Fruit fly (Drosophila melanogaster) whole organism, prepupa: ENCODE measurements around the gene CG13315.

ENCODE experiments used
- CG10631 ChIP-seq: fragments of 200-800 bp; sonication (Bioruptor generic); optimal IDR thresholded peaks from 2 replicates; lab custom pipeline; 2016; ENCODE audit warnings: missing biosample characterization, missing genetic modification characterization
- CG10669 ChIP-seq: fragments of 200-800 bp; sonication (Bioruptor generic); optimal IDR thresholded peaks from 3 replicates; lab custom pipeline; 2018; ENCODE audit warnings: missing biosample characterization, mild to moderate bottlenecking, missing genetic modification characterization, moderate library complexity
- CG11762 ChIP-seq: fragments of 200-800 bp; sonication (Bioruptor generic); optimal IDR thresholded peaks from 3 replicates; lab custom pipeline; 2016; ENCODE audit warnings: missing biosample characterization, missing genetic modification characterization; ENCODE audit not compliant: insufficient read depth
- CG15336 ChIP-seq: fragments of 200-800 bp; sonication (Bioruptor generic); IDR thresholded peaks from 2 replicates; pipeline ENCODE4 v1.3.6; 2022; ENCODE audit warnings: missing biosample characterization, missing genetic modification characterization
- CG16779 ChIP-seq: fragments of 200-800 bp; sonication (Bioruptor generic); optimal IDR thresholded peaks from 3 replicates; lab custom pipeline; 2017; ENCODE audit warnings: missing biosample characterization, mild to moderate bottlenecking, missing genetic modification characterization
- CG3032 ChIP-seq: fragments of 200-800 bp; optimal IDR thresholded peaks from 2 replicates; lab custom pipeline; 2019; ENCODE audit warnings: missing biosample characterization, mild to moderate bottlenecking, missing genetic modification characterization, moderate library complexity
- CG31627 ChIP-seq: fragments of 200-800 bp; sonication (Bioruptor generic); optimal IDR thresholded peaks from 3 replicates; lab custom pipeline; 2016; ENCODE audit warnings: missing biosample characterization, missing genetic modification characterization
- CG32006 ChIP-seq: fragments of 200-800 bp; sonication (Bioruptor generic); optimal IDR thresholded peaks from 3 replicates; lab custom pipeline; 2017; ENCODE audit warnings: missing biosample characterization, mild to moderate bottlenecking, missing genetic modification characterization
- CG34406 ChIP-seq: fragments of 200-800 bp; sonication (Bioruptor generic); optimal IDR thresholded peaks from 3 replicates; lab custom pipeline; 2016; ENCODE audit warnings: missing biosample characterization, missing genetic modification characterization
- CG3919 ChIP-seq: fragments of 200-800 bp; sonication (Bioruptor generic); optimal IDR thresholded peaks from 3 replicates; lab custom pipeline; 2016; ENCODE audit warnings: missing biosample characterization, missing genetic modification characterization
- CG6163 ChIP-seq: fragments of 200-800 bp; sonication (Bioruptor generic); IDR thresholded peaks from 3 replicates; pipeline ENCODE4 v1.3.6; 2022; ENCODE audit warnings: missing biosample characterization, missing genetic modification characterization
- CG6792 ChIP-seq: fragments of 200-800 bp; sonication (Bioruptor generic); optimal IDR thresholded peaks from 3 replicates; lab custom pipeline; 2016; ENCODE audit warnings: missing biosample characterization, missing genetic modification characterization
- CG6808 ChIP-seq: fragments of 200-800 bp; sonication (Bioruptor generic); optimal IDR thresholded peaks from 3 replicates; lab custom pipeline; 2017; ENCODE audit warnings: missing biosample characterization, missing genetic modification characterization, mild to moderate bottlenecking, moderate library complexity, missing genetic modification reagents
- CG6854 ChIP-seq: fragments of 200-800 bp; sonication (Bioruptor generic); optimal IDR thresholded peaks from 2 replicates; lab custom pipeline; 2017; ENCODE audit warnings: missing biosample characterization, mild to moderate bottlenecking, missing genetic modification characterization
- CG7368 ChIP-seq: fragments of 200-800 bp; sonication (Bioruptor generic); optimal IDR thresholded peaks from 3 replicates; lab custom pipeline; 2016; ENCODE audit warnings: missing biosample characterization, missing genetic modification characterization
- CG8119 ChIP-seq: fragments of 200-800 bp; sonication (Bioruptor generic); IDR thresholded peaks from 3 replicates; pipeline ENCODE4 v1.3.6; 2022; ENCODE audit warnings: missing biosample characterization, missing genetic modification characterization
- CG8632 ChIP-seq: fragments of 200-800 bp; sonication (Bioruptor generic); optimal IDR thresholded peaks from 3 replicates; lab custom pipeline; 2016; ENCODE audit warnings: missing biosample characterization, missing genetic modification characterization
- CG9139 ChIP-seq: fragments of 200-800 bp; sonication (Bioruptor generic); optimal IDR thresholded peaks from 3 replicates; lab custom pipeline; 2017; ENCODE audit warnings: missing biosample characterization, mild to moderate bottlenecking, missing genetic modification characterization
- Eip75B ChIP-seq: fragments of 200-800 bp; sonication (Bioruptor generic); optimal IDR thresholded peaks from 3 replicates; lab custom pipeline; 2016; ENCODE audit warnings: missing biosample characterization, missing genetic modification characterization
- Eip78C ChIP-seq: fragments of 200-800 bp; sonication (Bioruptor generic); peaks from one replicate; lab custom pipeline; 2016; ENCODE audit warnings: missing biosample characterization, missing genetic modification characterization
- Ets96B ChIP-seq: fragments of 200-800 bp; optimal IDR thresholded peaks from 2 replicates; lab custom pipeline; 2019; ENCODE audit warnings: missing biosample characterization, mild to moderate bottlenecking, missing genetic modification characterization, moderate library complexity
- Hr39 ChIP-seq: fragments of 200-800 bp; sonication (Bioruptor generic); optimal IDR thresholded peaks from 2 replicates; lab custom pipeline; 2016; ENCODE audit warnings: missing biosample characterization, missing genetic modification characterization
- Hr4 ChIP-seq: fragments of 200-800 bp; sonication (Bioruptor generic); optimal IDR thresholded peaks from 3 replicates; lab custom pipeline; 2016; ENCODE audit warnings: missing biosample characterization, missing genetic modification characterization
- Smox ChIP-seq: fragments of 200-800 bp; sonication (Bioruptor generic); optimal IDR thresholded peaks from 3 replicates; lab custom pipeline; 2016; ENCODE audit warnings: missing biosample characterization, missing genetic modification characterization
- Sox102F ChIP-seq: fragments of 200-800 bp; sonication (Bioruptor generic); optimal IDR thresholded peaks from 2 replicates; lab custom pipeline; 2016; ENCODE audit warnings: missing biosample characterization, mild to moderate bottlenecking, missing genetic modification characterization
- achi ChIP-seq: fragments of 200-800 bp; sonication (Bioruptor generic); optimal IDR thresholded peaks from 3 replicates; lab custom pipeline; 2016; ENCODE audit warnings: missing biosample characterization, missing genetic modification characterization
- acj6 ChIP-seq: fragments of 200-800 bp; sonication (Bioruptor generic); optimal IDR thresholded peaks from 3 replicates; lab custom pipeline; 2016; ENCODE audit warnings: missing biosample characterization, missing genetic modification characterization
- dsx ChIP-seq: fragments of 200-800 bp; optimal IDR thresholded peaks from 3 replicates; lab custom pipeline; 2019; ENCODE audit warnings: missing biosample characterization, mild to moderate bottlenecking, missing genetic modification characterization, moderate library complexity; ENCODE audit not compliant: poor library complexity, severe bottlenecking
- eg ChIP-seq: fragments of 200-800 bp; sonication (Bioruptor generic); IDR thresholded peaks from 3 replicates; pipeline ENCODE4 v1.3.6; 2022; ENCODE audit warnings: missing biosample characterization, missing genetic modification characterization
- fkh ChIP-seq: fragments of 200-800 bp; sonication (Bioruptor generic); optimal IDR thresholded peaks from 3 replicates; lab custom pipeline; 2017; ENCODE audit warnings: missing biosample characterization, mild to moderate bottlenecking, missing genetic modification characterization, moderate library complexity
- net ChIP-seq: fragments of 200-800 bp; sonication (Bioruptor generic); optimal IDR thresholded peaks from 3 replicates; lab custom pipeline; 2016; ENCODE audit warnings: missing biosample characterization, missing genetic modification characterization
- pdm3 ChIP-seq: fragments of 200-800 bp; sonication (Bioruptor generic); optimal IDR thresholded peaks from 3 replicates; lab custom pipeline; 2016; ENCODE audit warnings: missing biosample characterization, missing genetic modification characterization
- salr ChIP-seq, 2 experiments: fragments of 200-800 bp; sonication (Bioruptor generic); optimal IDR thresholded peaks; 3 replicates each; lab custom pipeline; 2016 to 2018; ENCODE audit warnings: missing biosample characterization in 2 of 2, missing genetic modification characterization in 2 of 2, mild to moderate bottlenecking in 1 of 2
- spab ChIP-seq: fragments of 200-800 bp; sonication (Bioruptor generic); optimal IDR thresholded peaks from 2 replicates; lab custom pipeline; 2017; ENCODE audit warnings: missing biosample characterization, mild to moderate bottlenecking, missing genetic modification characterization, missing genetic modification reagents
- svp ChIP-seq: fragments of 200-800 bp; sonication (Bioruptor generic); peaks from one replicate; lab custom pipeline; 2016; ENCODE audit warnings: missing biosample characterization, missing genetic modification characterization
- topi ChIP-seq: fragments of 200-800 bp; sonication (Bioruptor generic); optimal IDR thresholded peaks from 3 replicates; lab custom pipeline; 2016; ENCODE audit warnings: missing biosample characterization, missing genetic modification characterization
- vri ChIP-seq: fragments of 200-800 bp; sonication (Bioruptor generic); optimal IDR thresholded peaks from 3 replicates; lab custom pipeline; 2016; ENCODE audit warnings: missing biosample characterization, mild to moderate bottlenecking, missing genetic modification characterization

The CG13315 gene

dm6 chr3L:9092356-9093103 is 4.1 kb upstream of the CG13315 start, which contains the start of gene CG32032 (continued):
- TF ChIP-seq salr (GFP tag; optimal IDR thresholded peaks at IDR 0.05; lab: Kevin White, UChicago) = no peak
- peak; percentile 18 for TF ChIP-seq CG8632 (GFP tag; lab: Kevin White, UChicago)
- TF ChIP-seq CG15336 (GFP tag; lab: Robert Waterston, UW) = 0 out of 2 replicates have a peak, but pooled peaks have one; percentile 31

- no peak for TF ChIP-seq CG31627 (GFP tag; lab: Kevin White, UChicago)
- TF ChIP-seq Eip78C (GFP tag; lab: Kevin White, UChicago) = peak; percentile 45
- peak; percentile 9 for TF ChIP-seq fkh (GFP tag; lab: Kevin White, UChicago)
- TF ChIP-seq vri (GFP tag; lab: Kevin White, UChicago) = peak; percentile 25
- TF ChIP-seq CG10631 (GFP tag; lab: Kevin White, UChicago) = no peak
These were observed 1.7 kb upstream of the CG13315 start for dm6 chr3L:9094980-9095425.

- TF ChIP-seq CG7368 (GFP tag; lab: Kevin White, UChicago) (no peak), CG3919 (GFP tag; lab: Kevin White, UChicago) (no peak), acj6 (no peak), salr (GFP tag; optimal IDR thresholded peaks at IDR 0.05; lab: Kevin White, UChicago) (no peak), fkh (GFP tag; lab: Kevin White, UChicago) (peak; percentile 36), Eip75B (GFP tag; lab: Kevin White, UChicago) (no peak), svp (GFP tag; lab: Kevin White, UChicago) (peak; percentile 26), vri (GFP tag; lab: Kevin White, UChicago) (peak; percentile 33)
These were observed 973 bp upstream of the CG13315 start for dm6 chr3L:9095704-9096103.

dm6 chr3L:9113582-9114282 is 17.1 kb downstream of the CG13315 start:
- TF ChIP-seq CG34406 (no peak), spab (GFP tag; lab: Kevin White, UChicago) (no peak), CG6854 (no peak), CG10669 (no peak), CG7368 (GFP tag; lab: Kevin White, UChicago) (no peak), CG6808 (GFP tag; lab: Kevin White, UChicago) (no peak), acj6 (no peak), CG15336 (GFP tag; lab: Robert Waterston, UW) (no peak; the same call in 1 of the 2 replicates), Smox (no peak), Sox102F (GFP tag; lab: Kevin White, UChicago) (no peak), CG6163 (GFP tag; lab: Robert Waterston, UW) (no peak), pdm3 (GFP tag; lab: Kevin White, UChicago) (no peak), CG3032 (tag; lab: Kevin White, UChicago) (no peak), CG9139 (no peak), CG3919 (GFP tag; lab: Kevin White, UChicago) (no peak), eg (GFP tag; lab: Robert Waterston, UW) (no peak), dsx (GFP tag; lab: Kevin White, UChicago) (no peak), salr (GFP tag; optimal IDR thresholded peaks at IDR 0.05; lab: Kevin White, UChicago) (no peak), CG32006 (GFP tag; lab: Kevin White, UChicago) (peak; percentile 28), svp (GFP tag; lab: Kevin White, UChicago) (peak; percentile 18), CG8119 (GFP tag; lab: Robert Waterston, UW) (no peak; the same call in 2 of the 3 replicates), topi (GFP tag; lab: Kevin White, UChicago) (no peak), Hr4 (GFP tag; lab: Kevin White, UChicago) (peak; percentile 8), net (GFP tag; lab: Kevin White, UChicago) (peak; percentile 52), Eip78C (GFP tag; lab: Kevin White, UChicago) (peak; percentile 60), Hr39 (GFP tag; lab: Kevin White, UChicago) (no peak), CG31627 (GFP tag; lab: Kevin White, UChicago) (no peak), CG11762 (GFP tag; lab: Kevin White, UChicago) (no peak), CG6792 (GFP tag; lab: Kevin White, UChicago) (no peak), CG16779 (no peak), achi (GFP tag; lab: Kevin White, UChicago) (no peak), Ets96B (tag; lab: Kevin White, UChicago) (no peak), CG10631 (GFP tag; lab: Kevin White, UChicago) (no peak)
- TF ChIP-seq, all 60 proteins: peak for 5
